Worm (Caenorhabditis elegans): ENCODE data around the gene Y66D12A.1.

ce11 chrIII:11659804-11660203 is 51.8 kb downstream of the Y66D12A.1 start:
- TF ChIP-seq elt-2 (tag; optimal IDR thresholded peaks at IDR 0.05) (no peak), sox-4 (tag; optimal IDR thresholded peaks at IDR 0.05) (no peak), nhr-11 (tag; optimal IDR thresholded peaks at IDR 0.05) (no peak), F13H6.1 (tag; optimal IDR thresholded peaks at IDR 0.05) (no peak), pag-3 (tag; optimal IDR thresholded peaks at IDR 0.05; ENCODE audit: borderline replicate concordance) (no peak), madf-2 (tag; optimal IDR thresholded peaks at IDR 0.05) (no peak), rnt-1 (tag; optimal IDR thresholded peaks at IDR 0.05) (no peak), fkh-6 (tag; optimal IDR thresholded peaks at IDR 0.05) (no peak), hlh-6 (tag; optimal IDR thresholded peaks at IDR 0.05) (no peak), lin-11 (tag; optimal IDR thresholded peaks at IDR 0.05) (no peak), ceh-22 (tag; optimal IDR thresholded peaks at IDR 0.05) (no peak), tbx-2 (tag; optimal IDR thresholded peaks at IDR 0.05) (no peak)
